Worm (Caenorhabditis elegans) whole organism, mixed stage, embryonic: ENCODE measurements around the gene C43F9.7.

Source experiments
- M03D4.4 ChIP-seq: sonication (generic microtip); optimal IDR thresholded peaks from 2 replicates; lab custom pipeline; 2017; ENCODE audit warnings: mild to moderate bottlenecking, missing genetic modification characterization, missing compliant biosample characterization
- bed-3 ChIP-seq: fragments of 200-800 bp; sonication (Bioruptor generic); optimal IDR thresholded peaks from 3 replicates; lab custom pipeline; 2018; ENCODE audit warnings: mild to moderate bottlenecking, missing genetic modification characterization, moderate library complexity, missing compliant biosample characterization
- ceh-39 ChIP-seq: fragments of 150-350 bp; optimal IDR thresholded peaks from 2 replicates; lab custom pipeline; 2014; ENCODE audit warnings: missing biosample characterization, missing genetic modification characterization
- ceh-43 ChIP-seq: fragments of 200-800 bp; sonication (Bioruptor generic); optimal IDR thresholded peaks from 2 replicates; lab custom pipeline; 2018; ENCODE audit warnings: mild to moderate bottlenecking, missing genetic modification characterization, moderate library complexity, missing compliant biosample characterization
- ceh-83 ChIP-seq: fragments of 200-800 bp; sonication (Bioruptor generic); optimal IDR thresholded peaks from 2 replicates; lab custom pipeline; 2018; ENCODE audit warnings: mild to moderate bottlenecking, missing genetic modification characterization, missing compliant biosample characterization
- ces-1 ChIP-seq: fragments of 150-350 bp; optimal IDR thresholded peaks from 2 replicates; lab custom pipeline; 2014; ENCODE audit warnings: missing biosample characterization, missing genetic modification reagents, missing genetic modification characterization
- cnd-1 ChIP-seq: fragments of 200-800 bp; sonication (Bioruptor generic); optimal IDR thresholded peaks from 2 replicates; lab custom pipeline; 2018; ENCODE audit warnings: mild to moderate bottlenecking, missing genetic modification characterization, missing compliant biosample characterization
- drap-1 ChIP-seq: fragments of 200-800 bp; sonication (Bioruptor generic); optimal IDR thresholded peaks from 3 replicates; lab custom pipeline; 2018; ENCODE audit warnings: mild to moderate bottlenecking, missing genetic modification characterization, missing compliant biosample characterization
- elt-1 ChIP-seq: sonication (generic microtip); optimal IDR thresholded peaks from 2 replicates; lab custom pipeline; 2017; ENCODE audit warnings: missing genetic modification characterization, mild to moderate bottlenecking, missing compliant biosample characterization, antibody characterized with exemption, moderate library complexity, borderline replicate concordance; ENCODE audit not compliant: insufficient read depth
- ham-2 ChIP-seq: fragments of 200-800 bp; sonication (Bioruptor generic); optimal IDR thresholded peaks from 2 replicates; lab custom pipeline; 2018; ENCODE audit warnings: mild to moderate bottlenecking, missing genetic modification characterization, missing compliant biosample characterization
- lin-13 ChIP-seq: fragments of 150-350 bp; optimal IDR thresholded peaks from 2 replicates; lab custom pipeline; 2014; ENCODE audit warnings: missing biosample characterization, missing genetic modification characterization
- lin-32 ChIP-seq: fragments of 200-800 bp; sonication (Bioruptor generic); optimal IDR thresholded peaks from 2 replicates; lab custom pipeline; 2018; ENCODE audit warnings: mild to moderate bottlenecking, missing genetic modification characterization, missing compliant biosample characterization
- lsy-2 ChIP-seq: fragments of 150-350 bp; optimal IDR thresholded peaks from 2 replicates; lab custom pipeline; 2014; ENCODE audit warnings: missing biosample characterization, missing genetic modification characterization
- mab-5 ChIP-seq: fragments of 150-350 bp; optimal IDR thresholded peaks from 2 replicates; lab custom pipeline; 2014; ENCODE audit warnings: missing biosample characterization, missing genetic modification characterization
- mep-1 ChIP-seq: fragments of 150-350 bp; optimal IDR thresholded peaks from 2 replicates; lab custom pipeline; 2017; ENCODE audit warnings: missing biosample characterization, missing genetic modification reagents, missing genetic modification characterization, inconsistent platforms
- mls-2 ChIP-seq: sonication (generic microtip); optimal IDR thresholded peaks from 2 replicates; lab custom pipeline; 2016; ENCODE audit warnings: mild to moderate bottlenecking, missing genetic modification characterization, moderate library complexity, missing compliant biosample characterization
- nhr-12 ChIP-seq: fragments of 150-350 bp; optimal IDR thresholded peaks from 2 replicates; lab custom pipeline; 2014; ENCODE audit warnings: missing biosample characterization, missing genetic modification characterization
- nhr-2 ChIP-seq: fragments of 150-350 bp; optimal IDR thresholded peaks from 2 replicates; lab custom pipeline; 2014; ENCODE audit warnings: missing biosample characterization, missing genetic modification characterization
- nhr-237 ChIP-seq: fragments of 150-350 bp; optimal IDR thresholded peaks from 2 replicates; lab custom pipeline; 2014; ENCODE audit warnings: missing biosample characterization, missing genetic modification characterization
- nhr-28 ChIP-seq: fragments of 150-350 bp; optimal IDR thresholded peaks from 2 replicates; lab custom pipeline; 2014; ENCODE audit warnings: missing biosample characterization, missing genetic modification characterization
- nhr-76 ChIP-seq: sonication (generic microtip); optimal IDR thresholded peaks from 2 replicates; lab custom pipeline; 2017; ENCODE audit warnings: missing biosample characterization, missing genetic modification characterization
- pha-4 ChIP-seq: fragments of 150-350 bp; optimal IDR thresholded peaks from 2 replicates; lab custom pipeline; 2018; ENCODE audit warnings: missing biosample characterization, missing genetic modification reagents, missing genetic modification characterization
- sem-2 ChIP-seq: fragments of 200-800 bp; sonication (Bioruptor generic); optimal IDR thresholded peaks from 2 replicates; lab custom pipeline; 2018; ENCODE audit warnings: mild to moderate bottlenecking, missing genetic modification characterization, missing compliant biosample characterization
- sptf-1 ChIP-seq: sonication (generic microtip); optimal IDR thresholded peaks from 2 replicates; lab custom pipeline; 2017; ENCODE audit warnings: mild to moderate bottlenecking, missing genetic modification characterization, moderate library complexity, missing compliant biosample characterization
- tbx-8 ChIP-seq: fragments of 200-800 bp; sonication (Bioruptor generic); optimal IDR thresholded peaks from 2 replicates; lab custom pipeline; 2018; ENCODE audit warnings: mild to moderate bottlenecking, missing genetic modification characterization, moderate library complexity, missing compliant biosample characterization
- unc-120 ChIP-seq: sonication (generic microtip); optimal IDR thresholded peaks from 2 replicates; lab custom pipeline; 2017; ENCODE audit warnings: missing genetic modification characterization, missing compliant biosample characterization; ENCODE audit not compliant: poor library complexity, severe bottlenecking
- unc-39 ChIP-seq: fragments of 150-350 bp; optimal IDR thresholded peaks from 2 replicates; lab custom pipeline; 2014; ENCODE audit warnings: missing biosample characterization, missing genetic modification characterization
- unc-62 ChIP-seq: fragments of 150-350 bp; optimal IDR thresholded peaks from 2 replicates; lab custom pipeline; 2014; ENCODE audit warnings: missing biosample characterization, missing genetic modification reagents, missing genetic modification characterization
- zip-8 ChIP-seq: fragments of 150-350 bp; optimal IDR thresholded peaks from 2 replicates; lab custom pipeline; 2014; ENCODE audit warnings: missing biosample characterization, missing genetic modification characterization
- ztf-11 ChIP-seq: fragments of 150-350 bp; optimal IDR thresholded peaks from 2 replicates; lab custom pipeline; 2014; ENCODE audit warnings: missing biosample characterization, missing genetic modification characterization

The C43F9.7 gene

ce11 chrIV:10617099-10617498 is 23.6 kb upstream of the C43F9.7 start:
- TF ChIP-seq nhr-237 (no peak), lin-13 (no peak), mep-1 (tag; lab: Kevin White, UChicago) (no peak), nhr-2 (tag; lab: Kevin White, UChicago) (no peak), tbx-8 (GFP tag; lab: Kevin White, UChicago) (no peak), mls-2 (tag; lab: Kevin White, UChicago) (no peak), ceh-43 (GFP tag; lab: Kevin White, UChicago) (no peak), sem-2 (no peak), ces-1 (GFP tag; lab: Kevin White, UChicago) (no peak), lsy-2 (tag; lab: Kevin White, UChicago) (no peak)

ce11 chrIV:10616366-10616765 is 22.9 kb upstream of the C43F9.7 start:
- no peak for TF ChIP-seq nhr-12 (tag; lab: Kevin White, UChicago)
- TF ChIP-seq mls-2 (tag; lab: Kevin White, UChicago): no peak
- no peak for TF ChIP-seq unc-120
- no peak for TF ChIP-seq sem-2
- TF ChIP-seq nhr-28 (tag; lab: Kevin White, UChicago): no peak
- no peak for TF ChIP-seq nhr-2 (tag; lab: Kevin White, UChicago)
- no peak for TF ChIP-seq pha-4 (tag; lab: Kevin White, UChicago)
- no peak for TF ChIP-seq M03D4.4 (tag; lab: Kevin White, UChicago)
- TF ChIP-seq drap-1 (GFP tag; lab: Kevin White, UChicago): no peak
- no peak for TF ChIP-seq lin-13
- no peak for TF ChIP-seq elt-1 (tag; lab: Kevin White, UChicago)
- TF ChIP-seq zip-8 (tag; lab: Kevin White, UChicago): no peak
- TF ChIP-seq ces-1 (GFP tag; lab: Kevin White, UChicago): no peak
- TF ChIP-seq bed-3 (GFP tag; lab: Kevin White, UChicago): no peak
- no peak for TF ChIP-seq ham-2 (GFP tag; lab: Kevin White, UChicago)
- no peak for TF ChIP-seq sptf-1 (tag; lab: Kevin White, UChicago)
- TF ChIP-seq ceh-39: no peak
- TF ChIP-seq lin-32 (GFP tag; lab: Kevin White, UChicago): no peak
- TF ChIP-seq mab-5 (tag; lab: Kevin White, UChicago): no peak

- TF ChIP-seq unc-62 (GFP tag; lab: Kevin White, UChicago) (no peak), lin-32 (GFP tag; lab: Kevin White, UChicago) (no peak), ham-2 (GFP tag; lab: Kevin White, UChicago) (no peak), ceh-83 (GFP tag; lab: Kevin White, UChicago) (no peak), nhr-12 (tag; lab: Kevin White, UChicago) (no peak), drap-1 (GFP tag; lab: Kevin White, UChicago) (no peak), mep-1 (tag; lab: Kevin White, UChicago) (no peak), unc-39 (no peak)
Observed at ce11 chrIV:10614918-10615477, 21.5 kb upstream of the C43F9.7 start, which contains the start of gene ptr-14. Gene ptr-14, plus strand, starts transcription at chrIV:10615427.

ce11 chrIV:10612281-10612680 is 18.8 kb upstream of the C43F9.7 start:
- no peak for TF ChIP-seq cnd-1 (tag; lab: Kevin White, UChicago)

ce11 chrIV:10609920-10610319 is 16.4 kb upstream of the C43F9.7 start:
- TF ChIP-seq sptf-1 (tag; lab: Kevin White, UChicago) (no peak), nhr-28 (tag; lab: Kevin White, UChicago) (no peak), ceh-43 (GFP tag; lab: Kevin White, UChicago) (no peak), M03D4.4 (tag; lab: Kevin White, UChicago) (no peak), mep-1 (tag; lab: Kevin White, UChicago) (no peak), lsy-2 (tag; lab: Kevin White, UChicago) (no peak), ztf-11 (tag; lab: Kevin White, UChicago) (no peak), elt-1 (tag; lab: Kevin White, UChicago) (no peak), nhr-76 (no peak)
- TF ChIP-seq, all 35 proteins: peak for 0
